Worm (Caenorhabditis elegans): ENCODE measurements around the gene F59E12.3.
A peak's percentile ranks its signal among the peaks of the same experiment; 100 is the strongest.

Gene F59E12.3

DNA sequence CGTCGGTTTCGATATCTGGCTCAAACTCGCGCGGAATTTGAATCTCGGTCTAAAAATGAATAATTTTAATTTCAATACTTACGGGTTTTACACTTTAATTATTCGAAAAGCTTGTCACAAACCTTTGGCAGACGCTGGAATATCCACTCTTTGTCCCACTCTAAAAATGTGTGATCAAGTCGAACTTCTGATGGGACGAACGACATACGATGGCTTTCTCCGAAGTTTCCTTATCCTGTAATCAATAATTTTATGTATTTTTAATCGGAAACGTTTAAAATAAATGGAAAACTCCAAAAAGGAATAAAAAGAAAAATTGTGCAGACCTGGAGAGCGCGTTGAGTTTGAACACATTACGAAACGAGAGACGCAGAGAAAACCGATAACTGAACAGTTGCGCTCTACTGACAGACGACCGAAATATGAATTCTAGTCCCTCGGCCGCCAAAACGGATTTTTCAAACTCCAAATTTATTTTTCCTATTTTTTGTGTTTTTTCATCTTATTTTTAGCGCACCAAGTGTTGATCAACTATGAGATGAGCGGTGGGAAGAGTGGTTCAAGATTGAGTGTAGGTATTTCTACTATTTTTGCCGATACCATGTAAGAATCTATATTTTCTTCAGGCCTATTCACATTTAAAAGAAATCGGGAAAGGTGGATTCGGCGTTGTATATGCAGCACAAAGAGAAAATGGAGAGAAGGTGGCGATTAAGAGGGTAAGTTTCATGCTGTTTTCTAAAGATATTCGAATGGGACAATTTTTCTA, 11.3 kb downstream of the F59E12.3 start, which contains the start of the genes sam-4, F59E12.17 and zyg-1 (continued):
- TF ChIP-seq unc-98 (GFP tag; IDR thresholded peaks at IDR 0.05), result no peak
- no peak for TF ChIP-seq pqm-1 (tag; optimal IDR thresholded peaks at IDR 0.05)
- TF ChIP-seq alr-1 (tag; optimal IDR thresholded peaks at IDR 0.05; ENCODE audit: borderline replicate concordance), result no peak

ce11 chrII:5651426-5651825, 13.3 kb downstream of the F59E12.3 start:
- TF ChIP-seq nhr-76 (tag; optimal IDR thresholded peaks at IDR 0.05) (no peak), efl-1 (optimal IDR thresholded peaks at IDR 0.05) (no peak), efl-1 (GFP tag; optimal IDR thresholded peaks at IDR 0.05 in 1 of 2) (peak in 1 of 2 experiments; percentile 35), snpc-4 (tag; optimal IDR thresholded peaks at IDR 0.05) (no peak), ztf-11 (tag; optimal IDR thresholded peaks at IDR 0.05) (no peak), xbp-1 (tag; optimal IDR thresholded peaks at IDR 0.05) (no peak), unc-130 (tag; optimal IDR thresholded peaks at IDR 0.05) (no peak), nhr-90 (tag; optimal IDR thresholded peaks at IDR 0.05; ENCODE audit: poor library complexity) (no peak), Y116A8C.19 (tag; optimal IDR thresholded peaks at IDR 0.05; ENCODE audit: borderline replicate concordance) (no peak)

DNA sequence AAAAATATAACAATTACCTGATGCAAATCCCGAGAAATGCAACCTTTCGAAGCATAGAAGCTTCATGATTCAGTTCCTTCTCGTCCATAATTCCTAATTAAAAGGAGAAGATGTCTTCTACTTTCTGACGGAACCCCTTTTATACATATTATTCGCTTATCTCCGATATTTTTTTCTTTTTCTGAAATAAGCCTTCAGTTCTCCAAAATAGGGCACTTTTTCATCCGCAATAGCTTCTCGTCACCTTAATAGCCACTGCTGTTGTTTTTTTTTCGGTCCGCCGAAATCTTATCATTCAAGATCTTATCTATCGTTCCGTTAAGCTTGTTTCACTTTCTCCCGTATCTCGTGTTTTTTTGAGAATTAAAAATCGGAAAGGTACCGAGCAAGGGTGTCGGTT, 14.2 kb downstream of the F59E12.3 start, which contains the start of gene bli-2:
Gene bli-2 (minus strand): TSS at position 101 of the 400 bp plus-strand sequence.
- TF ChIP-seq F16B12.6 (tag; optimal IDR thresholded peaks at IDR 0.05), result no peak
- TF ChIP-seq blmp-1 (tag; optimal IDR thresholded peaks at IDR 0.05), result no peak
- TF ChIP-seq zip-4 (GFP tag; optimal IDR thresholded peaks at IDR 0.05), result no peak
- no peak for TF ChIP-seq ztf-11 (tag; optimal IDR thresholded peaks at IDR 0.05)
- no peak for TF ChIP-seq fkh-4 (tag; optimal IDR thresholded peaks at IDR 0.05; ENCODE audit: borderline replicate concordance)
- no peak for TF ChIP-seq ztf-4 (tag; optimal IDR thresholded peaks at IDR 0.05)
- no peak for TF ChIP-seq alr-1 (tag; optimal IDR thresholded peaks at IDR 0.05; ENCODE audit: borderline replicate concordance)

- TF ChIP-seq jun-1 (tag; optimal IDR thresholded peaks at IDR 0.05), result no peak
- TF ChIP-seq egl-13 (tag; optimal IDR thresholded peaks at IDR 0.05), result no peak
- TF ChIP-seq nhr-85 (tag), result no peak
- no peak for TF ChIP-seq hpl-2 (GFP tag; optimal IDR thresholded peaks at IDR 0.05)
- no peak for TF ChIP-seq lin-15B (tag; optimal IDR thresholded peaks at IDR 0.05)
- no peak for TF ChIP-seq vab-15 (tag; optimal IDR thresholded peaks at IDR 0.05)
- no peak for TF ChIP-seq blmp-1 (tag; optimal IDR thresholded peaks at IDR 0.05)
- TF ChIP-seq aly-2 (tag; optimal IDR thresholded peaks at IDR 0.05), result no peak
- TF ChIP-seq dpl-1 (GFP tag; optimal IDR thresholded peaks at IDR 0.05), result no peak
- no peak for TF ChIP-seq nhr-84 (tag; optimal IDR thresholded peaks at IDR 0.05)
- TF ChIP-seq lin-35 (GFP tag; optimal IDR thresholded peaks at IDR 0.05), result no peak
- no peak for TF ChIP-seq skn-1 (tag; optimal IDR thresholded peaks at IDR 0.05)
- no peak for TF ChIP-seq nhr-237 (tag; optimal IDR thresholded peaks at IDR 0.05)
- TF ChIP-seq efl-1 (optimal IDR thresholded peaks at IDR 0.05), result no peak
- no peak for TF ChIP-seq efl-1 (GFP tag; optimal IDR thresholded peaks at IDR 0.05 in 1 of 2)
- no peak for TF ChIP-seq fkh-4 (tag; optimal IDR thresholded peaks at IDR 0.05; ENCODE audit: borderline replicate concordance)
- no peak for TF ChIP-seq lsy-2 (tag; optimal IDR thresholded peaks at IDR 0.05)
- TF ChIP-seq xbp-1 (tag; optimal IDR thresholded peaks at IDR 0.05), result no peak
- TF ChIP-seq mef-2 (tag; optimal IDR thresholded peaks at IDR 0.05), result no peak
- no peak for TF ChIP-seq unc-86 (tag; optimal IDR thresholded peaks at IDR 0.05)
Observed at ce11 chrII:5654215-5654614, 16.1 kb downstream of the F59E12.3 start, which contains the start of gene F59E12.1. Gene F59E12.1, plus strand, starts transcription at chrII:5654515.

- TF ChIP-seq nhr-237 (tag; optimal IDR thresholded peaks at IDR 0.05) (no peak), efl-1 (optimal IDR thresholded peaks at IDR 0.05) (no peak), efl-1 (GFP tag; optimal IDR thresholded peaks at IDR 0.05 in 1 of 2) (peak in 1 of 2 experiments; percentile 39), lin-13 (GFP tag; optimal IDR thresholded peaks at IDR 0.05) (no peak)
Observed at ce11 chrII:5659675-5660074, 21.5 kb downstream of the F59E12.3 start, which contains the start of gene fut-3. Gene fut-3, minus strand, starts transcription at chrII:5659775.

All from whole organism, L1 larva.